Worm (Caenorhabditis elegans) whole organism, L3 larva: ENCODE data around the gene gtap-2.
A peak's percentile ranks its signal among the peaks of the same experiment; 100 is the strongest.

Source experiments
- ceh-82 ChIP-seq: fragments of 150-350 bp; optimal IDR thresholded peaks from 2 replicates; lab custom pipeline; 2014; ENCODE audit warnings: missing biosample characterization, missing genetic modification characterization
- lsy-12 ChIP-seq: sonication (generic microtip); optimal IDR thresholded peaks from 2 replicates; lab custom pipeline; 2016; ENCODE audit warnings: mild to moderate bottlenecking, missing genetic modification characterization, missing compliant biosample characterization
- nfya-1 ChIP-seq: sonication (generic microtip); optimal IDR thresholded peaks from 2 replicates; lab custom pipeline; 2017; ENCODE audit warnings: missing genetic modification characterization, mild to moderate bottlenecking, missing compliant biosample characterization, antibody characterized with exemption, moderate library complexity; ENCODE audit not compliant: insufficient read depth
- nhr-11 ChIP-seq: fragments of 150-350 bp; optimal IDR thresholded peaks from 2 replicates; lab custom pipeline; 2014; ENCODE audit warnings: missing biosample characterization, missing genetic modification characterization
- ztf-11 ChIP-seq: fragments of 150-350 bp; optimal IDR thresholded peaks from 2 replicates; lab custom pipeline; 2014; ENCODE audit warnings: missing biosample characterization, missing genetic modification characterization
- ztf-4 ChIP-seq: fragments of 150-350 bp; optimal IDR thresholded peaks from 2 replicates; lab custom pipeline; 2014; ENCODE audit warnings: missing biosample characterization, missing genetic modification characterization

- TF ChIP-seq ztf-4 = no peak
- TF ChIP-seq ceh-82 (tag; lab: Kevin White, UChicago) = no peak
- no peak for TF ChIP-seq nhr-11 (tag; lab: Kevin White, UChicago)
- peak; percentile 83 for TF ChIP-seq nfya-1 (tag; lab: Kevin White, UChicago)
- no peak for TF ChIP-seq lsy-12 (tag; lab: Kevin White, UChicago)
- TF ChIP-seq ztf-11 (tag; lab: Kevin White, UChicago) = no peak
Measured at ce11 chrIII:9789083-9789482, 19.3 kb upstream of the gtap-2 start.
